Worm (Caenorhabditis elegans) whole organism, young adult: ENCODE data around the gene gst-44.

Source experiments
- C06A6.2 ChIP-seq: fragments of 200-800 bp; sonication (Bioruptor generic); conservative IDR thresholded peaks from 2 replicates; pipeline ENCODE4 v1.3.6; 2022; ENCODE audit warnings: missing genetic modification characterization, missing compliant biosample characterization
- C17E4.6 ChIP-seq: fragments of 200-800 bp; sonication (Bioruptor generic); IDR thresholded peaks from 2 replicates; pipeline ENCODE4 v1.3.6; 2022; ENCODE audit warnings: missing genetic modification reagents, missing genetic modification characterization, missing compliant biosample characterization
- F33H1.4 ChIP-seq: fragments of 200-800 bp; sonication (Bioruptor generic); IDR thresholded peaks from 2 replicates; pipeline ENCODE4 v1.3.6; 2022; ENCODE audit warnings: missing genetic modification reagents, missing genetic modification characterization, missing compliant biosample characterization
- F57A8.1 ChIP-seq: fragments of 200-800 bp; sonication (Bioruptor generic); optimal IDR thresholded peaks from 2 replicates; lab custom pipeline; 2018; ENCODE audit warnings: mild to moderate bottlenecking, missing genetic modification characterization, moderate library complexity, missing compliant biosample characterization
- F57C9.4 ChIP-seq: sonication (generic microtip); optimal IDR thresholded peaks from 2 replicates; lab custom pipeline; 2017; ENCODE audit warnings: mild to moderate bottlenecking, missing genetic modification characterization, missing compliant biosample characterization
- K12H6.12 ChIP-seq: fragments of 200-800 bp; sonication (Bioruptor generic); optimal IDR thresholded peaks from 2 replicates; lab custom pipeline; 2018; ENCODE audit warnings: mild to moderate bottlenecking, missing genetic modification characterization, missing compliant biosample characterization
- aptf-3 ChIP-seq: fragments of 200-800 bp; sonication (Bioruptor generic); IDR thresholded peaks from 2 replicates; pipeline ENCODE4 v1.3.6; 2022; ENCODE audit warnings: missing genetic modification characterization, missing compliant biosample characterization
- athp-1 ChIP-seq: sonication (generic microtip); optimal IDR thresholded peaks from 2 replicates; lab custom pipeline; 2017; ENCODE audit warnings: mild to moderate bottlenecking, missing genetic modification characterization, missing compliant biosample characterization
- attf-3 ChIP-seq: fragments of 200-800 bp; sonication (Bioruptor generic); conservative IDR thresholded peaks from 2 replicates; pipeline ENCODE4 v1.3.6; 2022; ENCODE audit warnings: missing genetic modification reagents, missing genetic modification characterization, missing compliant biosample characterization
- attf-5 ChIP-seq: fragments of 200-800 bp; sonication (Bioruptor generic); optimal IDR thresholded peaks from 2 replicates; lab custom pipeline; 2018; ENCODE audit warnings: mild to moderate bottlenecking, missing genetic modification characterization, missing compliant biosample characterization
- attf-6 ChIP-seq: fragments of 200-800 bp; sonication (Bioruptor generic); IDR thresholded peaks from 2 replicates; pipeline ENCODE4 v1.3.6; 2022; ENCODE audit warnings: missing genetic modification reagents, missing genetic modification characterization, missing compliant biosample characterization
- bed-1 ChIP-seq: fragments of 200-800 bp; sonication (Bioruptor generic); IDR thresholded peaks from 2 replicates; pipeline ENCODE4 v1.3.6; 2022; ENCODE audit warnings: missing genetic modification reagents, missing genetic modification characterization, missing compliant biosample characterization
- cebp-2 ChIP-seq: fragments of 200-800 bp; sonication (Bioruptor generic); IDR thresholded peaks from 2 replicates; pipeline ENCODE4 v1.3.6; 2022; ENCODE audit warnings: missing genetic modification characterization, missing compliant biosample characterization
- ceh-100 ChIP-seq: fragments of 200-800 bp; sonication (Bioruptor generic); IDR thresholded peaks from 2 replicates; pipeline ENCODE4 v1.3.6; 2022; ENCODE audit warnings: missing genetic modification reagents, missing genetic modification characterization, missing compliant biosample characterization
- ceh-27 ChIP-seq: fragments of 200-800 bp; sonication (Bioruptor generic); optimal IDR thresholded peaks from 2 replicates; lab custom pipeline; 2018; ENCODE audit warnings: mild to moderate bottlenecking, missing genetic modification characterization, moderate library complexity, missing compliant biosample characterization
- ceh-79 ChIP-seq: sonication (generic microtip); optimal IDR thresholded peaks from 2 replicates; lab custom pipeline; 2017; ENCODE audit warnings: mild to moderate bottlenecking, missing genetic modification characterization, missing compliant biosample characterization
- die-1 ChIP-seq: sonication (generic microtip); optimal IDR thresholded peaks from 2 replicates; lab custom pipeline; 2016; ENCODE audit warnings: missing genotype, mild to moderate bottlenecking, missing genetic modification characterization, missing compliant biosample characterization
- dpff-1 ChIP-seq: sonication (generic microtip); optimal IDR thresholded peaks from 2 replicates; lab custom pipeline; 2017; ENCODE audit warnings: mild to moderate bottlenecking, missing genetic modification characterization, missing compliant biosample characterization
- dpl-1 ChIP-seq: fragments of 150-350 bp; optimal IDR thresholded peaks from 2 replicates; lab custom pipeline; 2014; ENCODE audit warnings: missing biosample characterization, missing genetic modification reagents, missing genetic modification characterization
- egrh-3 ChIP-seq: fragments of 200-800 bp; sonication (Bioruptor generic); IDR thresholded peaks from 2 replicates; pipeline ENCODE4 v1.3.6; 2022; ENCODE audit warnings: missing genetic modification reagents, missing genetic modification characterization, missing compliant biosample characterization
- ekl-4 ChIP-seq: fragments of 200-800 bp; sonication (Bioruptor generic); IDR thresholded peaks from 2 replicates; pipeline ENCODE4 v1.3.6; 2022; ENCODE audit warnings: missing genetic modification reagents, missing genetic modification characterization, missing compliant biosample characterization
- gei-17 ChIP-seq: fragments of 200-800 bp; sonication (Bioruptor generic); optimal IDR thresholded peaks from 2 replicates; lab custom pipeline; 2018; ENCODE audit warnings: mild to moderate bottlenecking, missing genetic modification characterization, missing compliant biosample characterization
- him-1 ChIP-seq: sonication (generic microtip); optimal IDR thresholded peaks from 2 replicates; lab custom pipeline; 2016; ENCODE audit warnings: missing genotype, missing genetic modification reagents, missing genetic modification characterization, missing compliant biosample characterization
- hlh-12 ChIP-seq: sonication (generic microtip); optimal IDR thresholded peaks from 2 replicates; lab custom pipeline; 2016; ENCODE audit warnings: missing genetic modification characterization, missing compliant biosample characterization
- hmg-1.2 ChIP-seq: fragments of 200-800 bp; sonication (Bioruptor generic); IDR thresholded peaks from 2 replicates; pipeline ENCODE4 v1.3.6; 2022; ENCODE audit warnings: missing genetic modification reagents, missing genetic modification characterization, missing compliant biosample characterization
- hrde-1 ChIP-seq: sonication (generic microtip); optimal IDR thresholded peaks from 2 replicates; lab custom pipeline; 2016; ENCODE audit warnings: missing genetic modification characterization, mild to moderate bottlenecking, missing compliant biosample characterization, moderate library complexity, missing genotype, missing genetic modification reagents, borderline replicate concordance
- hsf-1 ChIP-seq: fragments of 200-800 bp; sonication (Bioruptor generic); IDR thresholded peaks from 2 replicates; pipeline ENCODE4 v1.3.6; 2022; ENCODE audit warnings: missing genetic modification reagents, missing genetic modification characterization, missing compliant biosample characterization
- lin-35 ChIP-seq, 3 experiments: fragments of 150-350 bp in 2 of 3; sonication (generic microtip) in 1 of 3; optimal IDR thresholded peaks; 2 replicates each; lab custom pipeline; 2014 to 2018; ENCODE audit warnings: missing biosample characterization in 3 of 3, missing genetic modification characterization in 3 of 3, missing genetic modification reagents in 3 of 3
- lsl-1 ChIP-seq: fragments of 200-800 bp; sonication (Bioruptor generic); optimal IDR thresholded peaks from 2 replicates; lab custom pipeline; 2018; ENCODE audit warnings: mild to moderate bottlenecking, missing genetic modification characterization, moderate library complexity, missing compliant biosample characterization
- madf-6 ChIP-seq: fragments of 200-800 bp; sonication (Bioruptor generic); IDR thresholded peaks from 2 replicates; pipeline ENCODE4 v1.3.6; 2022; ENCODE audit warnings: missing genetic modification reagents, missing genetic modification characterization, missing compliant biosample characterization
- madf-8 ChIP-seq: fragments of 200-800 bp; sonication (Bioruptor generic); conservative IDR thresholded peaks from 2 replicates; pipeline ENCODE4 v1.3.6; 2022; ENCODE audit warnings: missing genetic modification reagents, missing genetic modification characterization, missing compliant biosample characterization
- nfya-1 ChIP-seq: sonication (generic microtip); optimal IDR thresholded peaks from 2 replicates; lab custom pipeline; 2017; ENCODE audit warnings: antibody characterized with exemption, missing compliant biosample characterization, missing genetic modification characterization, borderline replicate concordance; ENCODE audit not compliant: insufficient read depth
- nhr-120 ChIP-seq: fragments of 200-800 bp; sonication (Bioruptor generic); IDR thresholded peaks from 2 replicates; pipeline ENCODE4 v1.3.6; 2022; ENCODE audit warnings: missing genetic modification characterization, missing compliant biosample characterization
- nhr-179 ChIP-seq: sonication (generic microtip); optimal IDR thresholded peaks from 2 replicates; lab custom pipeline; 2016; ENCODE audit warnings: mild to moderate bottlenecking, missing genetic modification characterization, missing compliant biosample characterization
- pbrm-1 ChIP-seq: fragments of 200-800 bp; sonication (Bioruptor generic); IDR thresholded peaks from 2 replicates; pipeline ENCODE4 v1.3.6; 2022; ENCODE audit warnings: missing genetic modification reagents, missing genetic modification characterization, missing compliant biosample characterization
- rec-8 ChIP-seq, 2 experiments: sonication (generic microtip); optimal IDR thresholded peaks; 2 replicates each; lab custom pipeline; 2016; ENCODE audit warnings: mild to moderate bottlenecking in 2 of 2, missing genetic modification characterization in 2 of 2, missing genetic modification reagents in 2 of 2, missing genotype in 2 of 2, missing biosample characterization in 1 of 2, missing compliant biosample characterization in 1 of 2, moderate library complexity in 1 of 2
- rpc-1 ChIP-seq, 2 experiments: fragments of 150-350 bp in 1 of 2; sonication (generic microtip) in 1 of 2; optimal IDR thresholded peaks; 2 replicates each; lab custom pipeline; 2014 to 2018; ENCODE audit warnings: missing biosample characterization in 1 of 2, missing genetic modification characterization in 1 of 2, missing genetic modification reagents in 1 of 2, missing genotype in 1 of 2
- snpc-1.1 ChIP-seq: sonication (generic microtip); optimal IDR thresholded peaks from 2 replicates; lab custom pipeline; 2017; ENCODE audit warnings: missing genetic modification characterization, mild to moderate bottlenecking, missing compliant biosample characterization, antibody characterized with exemption, moderate library complexity, missing genotype, missing genetic modification reagents; ENCODE audit not compliant: insufficient read depth
- snpc-1.3 ChIP-seq: sonication (generic microtip); optimal IDR thresholded peaks from 2 replicates; lab custom pipeline; 2017; ENCODE audit warnings: missing genetic modification characterization, mild to moderate bottlenecking, missing compliant biosample characterization, antibody characterized with exemption, moderate library complexity, missing genotype, missing genetic modification reagents; ENCODE audit not compliant: insufficient read depth
- sptf-2 ChIP-seq: fragments of 200-800 bp; sonication (Bioruptor generic); optimal IDR thresholded peaks from 2 replicates; lab custom pipeline; 2018; ENCODE audit warnings: mild to moderate bottlenecking, missing genetic modification characterization, missing compliant biosample characterization
- unc-62 ChIP-seq: fragments of 150-350 bp; optimal IDR thresholded peaks from 2 replicates; lab custom pipeline; 2014; ENCODE audit warnings: missing biosample characterization, missing genetic modification reagents, missing genetic modification characterization
- xnd-1 ChIP-seq: sonication (generic microtip); optimal IDR thresholded peaks from 2 replicates; lab custom pipeline; 2016; ENCODE audit warnings: missing genotype, missing genetic modification reagents, missing genetic modification characterization, missing compliant biosample characterization
- zfh-2 ChIP-seq: fragments of 200-800 bp; sonication (Bioruptor generic); conservative IDR thresholded peaks from 2 replicates; pipeline ENCODE4 v1.3.6; 2022; ENCODE audit warnings: missing genetic modification reagents, missing genetic modification characterization, missing compliant biosample characterization
- ztf-18 ChIP-seq: sonication (generic microtip); optimal IDR thresholded peaks from 2 replicates; lab custom pipeline; 2016; ENCODE audit warnings: missing genotype, mild to moderate bottlenecking, missing genetic modification characterization, missing compliant biosample characterization
- ztf-25 ChIP-seq: fragments of 200-800 bp; sonication (Bioruptor generic); IDR thresholded peaks from 2 replicates; pipeline ENCODE4 v1.3.6; 2022; ENCODE audit warnings: missing genetic modification reagents, missing genetic modification characterization, missing compliant biosample characterization
- ztf-26 ChIP-seq: sonication (generic microtip); optimal IDR thresholded peaks from 2 replicates; lab custom pipeline; 2017; ENCODE audit warnings: missing genetic modification characterization, missing compliant biosample characterization
- ztf-28 ChIP-seq: fragments of 200-800 bp; sonication (Bioruptor generic); IDR thresholded peaks from 2 replicates; pipeline ENCODE4 v1.3.6; 2022; ENCODE audit warnings: missing genetic modification reagents, missing genetic modification characterization, missing compliant biosample characterization
- ztf-3 ChIP-seq: fragments of 200-800 bp; sonication (Bioruptor generic); optimal IDR thresholded peaks from 2 replicates; lab custom pipeline; 2018; ENCODE audit warnings: mild to moderate bottlenecking, missing genetic modification characterization, missing compliant biosample characterization

The gst-44 gene

DNA sequence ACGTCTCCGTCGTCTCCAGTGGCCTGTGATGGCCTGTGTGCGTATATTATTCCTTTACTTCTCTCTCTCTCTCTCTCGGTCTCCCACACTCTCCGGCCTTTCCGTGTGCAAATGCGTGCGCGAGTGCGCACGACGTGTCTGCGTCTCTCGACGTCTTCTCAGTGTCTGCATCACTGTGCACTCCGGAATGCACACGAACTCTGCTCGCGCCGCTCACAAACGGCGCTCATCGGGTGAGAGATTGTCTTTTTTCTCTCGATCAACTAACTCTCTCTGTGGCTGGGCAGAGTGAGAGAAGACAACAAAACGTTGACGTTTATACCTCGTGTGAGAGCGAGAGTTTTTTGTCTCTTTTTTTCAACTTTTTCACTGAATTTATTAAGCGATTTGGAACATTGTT, 34.8 kb upstream of the gst-44 start (continued):
- TF ChIP-seq snpc-1.3 (tag; lab: Kevin White, UChicago) (no peak), egrh-3 (peak; percentile 75), K12H6.12 (tag; lab: Kevin White, UChicago) (peak; percentile 86), nhr-120 (GFP tag; lab: Robert Waterston, UW) (no peak), ztf-25 (no peak), bed-1 (GFP tag; lab: Robert Waterston, UW) (no peak), ekl-4 (GFP tag; lab: Robert Waterston, UW) (peak; percentile 79; the same call in 1 of the 2 replicates), ztf-3 (GFP tag; lab: Kevin White, UChicago) (peak; percentile 23), madf-6 (GFP tag; lab: Robert Waterston, UW) (no peak; the same call in 1 of the 2 replicates), pbrm-1 (peak; percentile 77), him-1 (no peak), ceh-79 (tag; lab: Kevin White, UChicago) (no peak), ztf-28 (GFP tag; lab: Robert Waterston, UW) (no peak), F57C9.4 (tag; lab: Kevin White, UChicago) (no peak), gei-17 (GFP tag; lab: Kevin White, UChicago) (peak; percentile 77), rec-8 (tag; optimal IDR thresholded peaks at IDR 0.05; lab: Kevin White, UChicago) (no peak), unc-62 (no peak), nfya-1 (tag; lab: Kevin White, UChicago) (no peak), rpc-1 (optimal IDR thresholded peaks at IDR 0.05; lab: Kevin White, UChicago) (no peak), rpc-1 (tag; optimal IDR thresholded peaks at IDR 0.05; lab: Kevin White, UChicago) (no peak), snpc-1.1 (tag; lab: Kevin White, UChicago) (no peak), sptf-2 (GFP tag; lab: Kevin White, UChicago) (peak; percentile 41), dpl-1 (GFP tag; lab: Kevin White, UChicago) (no peak), ceh-27 (GFP tag; lab: Kevin White, UChicago) (peak; percentile 82), attf-5 (GFP tag; lab: Kevin White, UChicago) (peak; percentile 97), attf-6 (GFP tag; lab: Robert Waterston, UW) (peak; percentile 73), madf-8 (GFP tag; lab: Robert Waterston, UW) (no peak), hrde-1 (tag; lab: Kevin White, UChicago) (no peak), ztf-18 (peak; percentile 47), C17E4.6 (GFP tag; lab: Robert Waterston, UW) (peak; percentile 61; the same call in 1 of the 2 replicates), aptf-3 (GFP tag; lab: Robert Waterston, UW) (no peak), cebp-2 (GFP tag; lab: Robert Waterston, UW) (no peak), ceh-100 (GFP tag; lab: Robert Waterston, UW) (0 out of 2 replicates have a peak, but pooled peaks have one; percentile 9), athp-1 (tag; lab: Kevin White, UChicago) (peak; percentile 83), ztf-26 (tag; lab: Kevin White, UChicago) (peak; percentile 81), F57A8.1 (GFP tag; lab: Kevin White, UChicago) (no peak), die-1 (tag; lab: Kevin White, UChicago) (peak; percentile 53), lin-35 (GFP tag; optimal IDR thresholded peaks at IDR 0.05; lab: Kevin White, UChicago) (peak in 1 of 3 experiments; percentile 64), nhr-179 (no peak), zfh-2 (GFP tag; lab: Robert Waterston, UW) (peak; percentile 99), hsf-1 (GFP tag; lab: Robert Waterston, UW) (no peak), hmg-1.2 (GFP tag; lab: Robert Waterston, UW) (peak; percentile 95), F33H1.4 (no peak; the same call in 1 of the 2 replicates), attf-3 (peak; percentile 45; the same call in 1 of the 2 replicates), dpff-1 (tag; lab: Kevin White, UChicago) (no peak), xnd-1 (tag; lab: Kevin White, UChicago) (no peak), hlh-12 (tag; lab: Kevin White, UChicago) (no peak), C06A6.2 (GFP tag; lab: Robert Waterston, UW) (peak; percentile 81), lsl-1 (GFP tag; lab: Kevin White, UChicago) (no peak)
